Fruit fly (Drosophila melanogaster): ENCODE results near the gene tal-AA.

The tal-AA gene

dm6 chr3R:13817480-13818305, 4.8 kb downstream of the tal-AA start (continued):
- TF ChIP-seq CG31365 (tag; optimal IDR thresholded peaks at IDR 0.05) (no peak), CG3065 (GFP tag; optimal IDR thresholded peaks at IDR 0.05) (no peak), CG14667 (GFP tag; IDR thresholded peaks at IDR 0.05) (peak; percentile 42; the same call in 1 of the 2 replicates), exex (tag; optimal IDR thresholded peaks at IDR 0.05) (no peak), Oaz (GFP tag; IDR thresholded peaks at IDR 0.05) (no peak), ems (GFP tag; optimal IDR thresholded peaks at IDR 0.05) (no peak), pfk (GFP tag; optimal IDR thresholded peaks at IDR 0.05) (no peak), CG5245 (GFP tag; optimal IDR thresholded peaks at IDR 0.05) (peak; percentile 35), CG17361 (GFP tag; IDR thresholded peaks at IDR 0.05) (peak; percentile 84), h (optimal IDR thresholded peaks at IDR 0.05) (no peak), maf-S (GFP tag; optimal IDR thresholded peaks at IDR 0.05) (no peak), ci (GFP tag; IDR thresholded peaks at IDR 0.05) (peak; percentile 62), zen2 (GFP tag; IDR thresholded peaks at IDR 0.05; ENCODE audit: partially characterized antibody) (no peak), CG10366 (GFP tag; IDR thresholded peaks at IDR 0.05) (peak; percentile 59), CG10209 (GFP tag; optimal IDR thresholded peaks at IDR 0.05) (peak; percentile 67), CG12104 (GFP tag; optimal IDR thresholded peaks at IDR 0.05) (no peak), CG31224 (GFP tag; IDR thresholded peaks at IDR 0.05) (no peak), CG17612 (GFP tag; IDR thresholded peaks at IDR 0.05) (no peak), CG2202 (tag; optimal IDR thresholded peaks at IDR 0.05) (no peak), CG4282 (GFP tag; optimal IDR thresholded peaks at IDR 0.05) (no peak), HLH3B (GFP tag; IDR thresholded peaks at IDR 0.05) (peak; percentile 61), CG2712 (tag; optimal IDR thresholded peaks at IDR 0.05) (peak; percentile 82), Med (GFP tag) (peak; percentile 83), CG11695 (GFP tag; IDR thresholded peaks at IDR 0.05) (peak; percentile 41; the same call in 1 of the 3 replicates), rib (GFP tag; IDR thresholded peaks at IDR 0.05) (no peak), CG43689 (GFP tag; IDR thresholded peaks at IDR 0.05) (0 out of 2 replicates have a peak, but pooled peaks have one; percentile 28), gt (GFP tag; IDR thresholded peaks at IDR 0.05) (peak; percentile 56; the same call in 1 of the 2 replicates), HmgZ (tag; optimal IDR thresholded peaks at IDR 0.05) (no peak), slp2 (GFP tag; optimal IDR thresholded peaks at IDR 0.05) (no peak), tgo (GFP tag; IDR thresholded peaks at IDR 0.05) (peak; percentile 65; the same call in 2 of the 3 replicates), Lhr (GFP tag; optimal IDR thresholded peaks at IDR 0.05) (peak; percentile 35), cwo (GFP tag; optimal IDR thresholded peaks at IDR 0.05) (peak; percentile 22), crol (GFP tag; IDR thresholded peaks at IDR 0.05) (no peak), gce (GFP tag; IDR thresholded peaks at IDR 0.05) (peak; percentile 57; the same call in 1 of the 3 replicates), jigr1 (GFP tag; IDR thresholded peaks at IDR 0.05) (no peak), E2f2 (GFP tag; IDR thresholded peaks at IDR 0.05) (peak; percentile 8; the same call in 1 of the 2 replicates), CG4617 (GFP tag; optimal IDR thresholded peaks at IDR 0.05; ENCODE audit: borderline replicate concordance) (no peak), CG13296 (GFP tag; optimal IDR thresholded peaks at IDR 0.05) (no peak), H2.0 (GFP tag; IDR thresholded peaks at IDR 0.05) (peak; percentile 25), knrl (GFP tag; IDR thresholded peaks at IDR 0.05; ENCODE audit: partially characterized antibody) (no peak), Dfd (GFP tag; optimal IDR thresholded peaks at IDR 0.05) (no peak), z (GFP tag; IDR thresholded peaks at IDR 0.05) (no peak), unc-4 (GFP tag; IDR thresholded peaks at IDR 0.05; ENCODE audit: partially characterized antibody) (no peak), CG2889 (GFP tag; IDR thresholded peaks at IDR 0.05) (no peak), Nf-YB (GFP tag; optimal IDR thresholded peaks at IDR 0.05) (peak; percentile 30), Sox100B (GFP tag; optimal IDR thresholded peaks at IDR 0.05) (peak; percentile 71), Xrp1 (GFP tag; IDR thresholded peaks at IDR 0.05) (peak; percentile 73), croc (GFP tag; conservative IDR thresholded peaks at IDR 0.05) (peak; percentile 83), toy (GFP tag; IDR thresholded peaks at IDR 0.05) (no peak), CG13424 (tag; optimal IDR thresholded peaks at IDR 0.05) (peak; percentile 74)
